Fruit fly (Drosophila melanogaster): ENCODE results near the gene CG46468.

The CG46468 gene

DNA sequence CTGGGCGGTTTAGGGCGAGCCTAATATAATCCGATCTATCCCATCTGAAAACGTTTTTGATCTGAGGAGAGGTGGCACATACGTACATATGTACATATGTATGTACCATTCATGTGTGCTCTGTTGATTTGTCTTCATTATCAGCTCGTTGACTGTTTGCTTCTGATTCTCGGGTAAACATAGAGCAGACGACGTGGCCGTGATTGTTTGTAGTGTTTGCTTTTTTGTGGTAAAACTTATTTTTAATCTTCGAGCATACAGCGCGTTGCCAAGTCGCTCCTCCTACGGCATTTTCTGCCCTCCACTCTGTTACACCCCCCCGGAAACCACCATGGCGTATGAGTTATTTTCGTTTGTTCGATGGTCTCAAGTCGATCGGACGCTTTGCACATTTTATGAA is 39.5 kb downstream of the CG46468 start (continued):
- TF ChIP-seq CG6683 (GFP tag; optimal IDR thresholded peaks at IDR 0.05) = peak; percentile 90
- TF ChIP-seq Fer2 (tag; optimal IDR thresholded peaks at IDR 0.05) = peak; percentile 78
- TF ChIP-seq CG8944 (GFP tag; optimal IDR thresholded peaks at IDR 0.05) = peak; percentile 80
- TF ChIP-seq CG18011 (GFP tag; optimal IDR thresholded peaks at IDR 0.05) = peak; percentile 73
- peak; percentile 49; the same call in 1 of the 2 replicates for TF ChIP-seq CG4730 (GFP tag; IDR thresholded peaks at IDR 0.05)
- 0 out of 3 replicates have a peak, but pooled peaks have one; percentile 41 for TF ChIP-seq CG2889 (GFP tag; IDR thresholded peaks at IDR 0.05)
- TF ChIP-seq Dek (tag; optimal IDR thresholded peaks at IDR 0.05) = peak; percentile 64
- TF ChIP-seq CoRest (tag; optimal IDR thresholded peaks at IDR 0.05) = peak; percentile 73
- TF ChIP-seq CG12299 (tag; optimal IDR thresholded peaks at IDR 0.05) = peak; percentile 92
- TF ChIP-seq E2f2 (GFP tag; IDR thresholded peaks at IDR 0.05) = peak; percentile 71
- no peak for TF ChIP-seq esg (GFP tag; conservative IDR thresholded peaks at IDR 0.05)
- TF ChIP-seq eyg (GFP tag; optimal IDR thresholded peaks at IDR 0.05) = peak; percentile 91
- TF ChIP-seq pzg (GFP tag; optimal IDR thresholded peaks at IDR 0.05) = peak; percentile 9
- TF ChIP-seq CG6765 (GFP tag; optimal IDR thresholded peaks at IDR 0.05) = peak; percentile 93
- TF ChIP-seq ftz-f1 (GFP tag; optimal IDR thresholded peaks at IDR 0.05) = peak; percentile 58
- TF ChIP-seq onecut (GFP tag; IDR thresholded peaks at IDR 0.05) = peak; percentile 84
- peak; percentile 66 for TF ChIP-seq CG16779 (GFP tag; IDR thresholded peaks at IDR 0.05)
- TF ChIP-seq BEAF-32 (GFP tag; optimal IDR thresholded peaks at IDR 0.05) = peak; percentile 1
- TF ChIP-seq CG14050 (GFP tag; IDR thresholded peaks at IDR 0.05) = peak; percentile 76
- TF ChIP-seq hth (optimal IDR thresholded peaks at IDR 0.05) = no peak
- peak; percentile 63 for TF ChIP-seq CG8388 (GFP tag; optimal IDR thresholded peaks at IDR 0.05)
- peak; percentile 96 for TF ChIP-seq odd (GFP tag; optimal IDR thresholded peaks at IDR 0.05)
- TF ChIP-seq gsb-n (tag; optimal IDR thresholded peaks at IDR 0.05) = peak; percentile 90
- peak; percentile 71 for TF ChIP-seq slp2 (GFP tag; optimal IDR thresholded peaks at IDR 0.05)
- TF ChIP-seq vnd (GFP tag; IDR thresholded peaks at IDR 0.05; ENCODE audit: partially characterized antibody) = no peak
- TF ChIP-seq sqz (GFP tag; optimal IDR thresholded peaks at IDR 0.05) = peak; percentile 83
- TF ChIP-seq CG6791 (GFP tag; IDR thresholded peaks at IDR 0.05; ENCODE audit: partially characterized antibody) = no peak
- no peak for TF ChIP-seq corto (GFP tag; optimal IDR thresholded peaks at IDR 0.05)
- TF ChIP-seq Antp (GFP tag; optimal IDR thresholded peaks at IDR 0.05) = peak; percentile 74
- peak; percentile 80 for TF ChIP-seq kay (GFP tag; optimal IDR thresholded peaks at IDR 0.05)
- peak; percentile 87 for TF ChIP-seq Fer3 (tag; optimal IDR thresholded peaks at IDR 0.05)
- TF ChIP-seq seq (GFP tag; IDR thresholded peaks at IDR 0.05) = peak; percentile 94
- TF ChIP-seq Nf-YA (GFP tag; IDR thresholded peaks at IDR 0.05) = peak; percentile 73
- TF ChIP-seq CG34376 (GFP tag; optimal IDR thresholded peaks at IDR 0.05) = peak; percentile 93
- peak; percentile 64; the same call in 2 of the 3 replicates for TF ChIP-seq ken (GFP tag; IDR thresholded peaks at IDR 0.05)
- TF ChIP-seq crol (GFP tag; IDR thresholded peaks at IDR 0.05) = peak; percentile 85
- peak; percentile 73 for TF ChIP-seq Max (GFP tag; optimal IDR thresholded peaks at IDR 0.05)
- TF ChIP-seq az2 (GFP tag; optimal IDR thresholded peaks at IDR 0.05) = peak; percentile 62
- peak; percentile 94 for TF ChIP-seq HHEX (GFP tag; optimal IDR thresholded peaks at IDR 0.05)
- peak; percentile 58 for TF ChIP-seq CG30403 (GFP tag; optimal IDR thresholded peaks at IDR 0.05)
- TF ChIP-seq shn (GFP tag; optimal IDR thresholded peaks at IDR 0.05) = peak; percentile 69
- peak; percentile 57; the same call in 2 of the 3 replicates for TF ChIP-seq tgo (GFP tag; IDR thresholded peaks at IDR 0.05)
- TF ChIP-seq ro (GFP tag; IDR thresholded peaks at IDR 0.05) = no peak
- TF ChIP-seq CG17385 (GFP tag; optimal IDR thresholded peaks at IDR 0.05) = peak; percentile 83
- TF ChIP-seq insv (GFP tag; optimal IDR thresholded peaks at IDR 0.05) = peak; percentile 23 to 71
- TF ChIP-seq NK7.1 (GFP tag; optimal IDR thresholded peaks at IDR 0.05) = peak; percentile 50
- TF ChIP-seq ttk (GFP tag; IDR thresholded peaks at IDR 0.05) = peak; percentile 43; the same call in 1 of the 2 replicates
- peak; percentile 95 for TF ChIP-seq Vsx1 (GFP tag; optimal IDR thresholded peaks at IDR 0.05)
- peak; percentile 81 for TF ChIP-seq Dad (GFP tag; optimal IDR thresholded peaks at IDR 0.05)
- peak; percentile 76 for TF ChIP-seq CG4820 (GFP tag; optimal IDR thresholded peaks at IDR 0.05)
- no peak for TF ChIP-seq CG14860 (GFP tag; IDR thresholded peaks at IDR 0.05; ENCODE audit: partially characterized antibody)
- TF ChIP-seq CTCF (GFP tag; optimal IDR thresholded peaks at IDR 0.05) = peak; percentile 50
